Worm (Caenorhabditis elegans) whole organism, early embryonic: ENCODE measurements around the gene Y53F4B.14.

Source experiments
- B0310.2 ChIP-seq: sonication (generic microtip); optimal IDR thresholded peaks from 2 replicates; lab custom pipeline; 2016; ENCODE audit warnings: mild to moderate bottlenecking, missing genetic modification characterization, missing compliant biosample characterization
- F13C5.2 ChIP-seq: sonication (generic microtip); optimal IDR thresholded peaks from 2 replicates; lab custom pipeline; 2017; ENCODE audit warnings: mild to moderate bottlenecking, missing genetic modification characterization, inconsistent platforms, missing compliant biosample characterization
- aly-1 ChIP-seq: sonication (generic microtip); optimal IDR thresholded peaks from 2 replicates; lab custom pipeline; 2016; ENCODE audit warnings: missing genetic modification characterization, missing compliant biosample characterization
- ama-1 ChIP-seq: fragments of 150-350 bp; optimal IDR thresholded peaks from 2 replicates; lab custom pipeline; 2014
- ceh-13 ChIP-seq: fragments of 200-800 bp; sonication (Bioruptor generic); optimal IDR thresholded peaks from 2 replicates; lab custom pipeline; 2018; ENCODE audit warnings: mild to moderate bottlenecking, missing genetic modification characterization, missing compliant biosample characterization
- flt-1 ChIP-seq: fragments of 200-800 bp; sonication (Bioruptor generic); IDR thresholded peaks from 2 replicates; pipeline ENCODE4 v1.3.6; 2022; ENCODE audit warnings: missing genetic modification characterization, missing compliant biosample characterization
- hmbx-1 ChIP-seq: sonication (generic microtip); optimal IDR thresholded peaks from 2 replicates; lab custom pipeline; 2016; ENCODE audit warnings: mild to moderate bottlenecking, missing genetic modification characterization, missing compliant biosample characterization
- hmg-4 ChIP-seq: fragments of 200-800 bp; sonication (Bioruptor generic); optimal IDR thresholded peaks from 2 replicates; lab custom pipeline; 2018; ENCODE audit warnings: mild to moderate bottlenecking, missing genetic modification characterization, missing compliant biosample characterization
- hnd-1 ChIP-seq: sonication (generic microtip); optimal IDR thresholded peaks from 2 replicates; lab custom pipeline; 2016; ENCODE audit warnings: missing genetic modification characterization, missing compliant biosample characterization
- pes-1 ChIP-seq: fragments of 200-800 bp; sonication (Bioruptor generic); IDR thresholded peaks from 2 replicates; pipeline ENCODE4 v1.3.6; 2022; ENCODE audit warnings: missing genetic modification reagents, missing genetic modification characterization, missing compliant biosample characterization
- scrt-1 ChIP-seq: fragments of 200-800 bp; sonication (Bioruptor generic); IDR thresholded peaks from 2 replicates; pipeline ENCODE4 v1.3.6; 2022; ENCODE audit warnings: missing genetic modification characterization, missing compliant biosample characterization
- sea-1 ChIP-seq: fragments of 200-800 bp; sonication (Bioruptor generic); conservative IDR thresholded peaks from 2 replicates; pipeline ENCODE4 v1.3.6; 2022; ENCODE audit warnings: missing genetic modification characterization, missing compliant biosample characterization
- tbx-11 ChIP-seq: fragments of 200-800 bp; sonication (Bioruptor generic); IDR thresholded peaks from 2 replicates; pipeline ENCODE4 v1.3.6; 2022; ENCODE audit warnings: missing genetic modification characterization, missing compliant biosample characterization
- tbx-37 ChIP-seq: fragments of 200-800 bp; sonication (Bioruptor generic); conservative IDR thresholded peaks from 2 replicates; pipeline ENCODE4 v1.3.6; 2022; ENCODE audit warnings: missing genetic modification reagents, missing genetic modification characterization, missing compliant biosample characterization

ce11 chrII:15074760-15075159 is 37.0 kb downstream of the Y53F4B.14 start:
- TF ChIP-seq hnd-1 (tag; lab: Kevin White, UChicago): no peak
- TF ChIP-seq hmg-4 (GFP tag; lab: Kevin White, UChicago): no peak
- TF ChIP-seq sea-1: no peak
- no peak for TF ChIP-seq F13C5.2 (tag; lab: Kevin White, UChicago)
- no peak for TF ChIP-seq ceh-13
- no peak for TF ChIP-seq ama-1 (lab: Kevin White, UChicago)
- TF ChIP-seq tbx-37 (GFP tag; lab: Robert Waterston, UW): no peak
- no peak for TF ChIP-seq B0310.2 (tag; lab: Kevin White, UChicago)
- TF ChIP-seq tbx-11 (GFP tag; lab: Robert Waterston, UW): no peak
- TF ChIP-seq scrt-1 (GFP tag; lab: Robert Waterston, UW): no peak
- no peak for TF ChIP-seq hmbx-1
- no peak for TF ChIP-seq pes-1
- no peak for TF ChIP-seq aly-1 (tag; lab: Kevin White, UChicago)
- no peak for TF ChIP-seq flt-1
